Worm (Caenorhabditis elegans): ENCODE data around the gene M05D6.8.

ce11 chrII:8494228-8494717, 23.2 kb upstream of the M05D6.8 start, which contains the start of gene M05D6.9:
- no peak for TF ChIP-seq lin-15B (tag; optimal IDR thresholded peaks at IDR 0.05)
- TF ChIP-seq Y116A8C.19 (tag; optimal IDR thresholded peaks at IDR 0.05; ENCODE audit: borderline replicate concordance): no peak
- no peak for TF ChIP-seq lin-39 (tag; optimal IDR thresholded peaks at IDR 0.05)
- TF ChIP-seq elt-3 (tag; optimal IDR thresholded peaks at IDR 0.05): no peak
- no peak for TF ChIP-seq nhr-12 (tag; optimal IDR thresholded peaks at IDR 0.05)
- TF ChIP-seq egl-27 (tag; optimal IDR thresholded peaks at IDR 0.05): no peak
- TF ChIP-seq mep-1 (tag; optimal IDR thresholded peaks at IDR 0.05): no peak
- TF ChIP-seq nhr-90 (tag; optimal IDR thresholded peaks at IDR 0.05; ENCODE audit: poor library complexity): no peak
- no peak for TF ChIP-seq rnt-1 (tag; optimal IDR thresholded peaks at IDR 0.05)
- TF ChIP-seq ces-1 (GFP tag; optimal IDR thresholded peaks at IDR 0.05): no peak
- TF ChIP-seq snpc-4 (tag; optimal IDR thresholded peaks at IDR 0.05): no peak
